Worm (Caenorhabditis elegans) whole organism, late embryonic: ENCODE measurements around the gene F53B3.5.
"Not testable (repeated sequence)": the region's sequence is repeated elsewhere in the genome, so short reads cannot be mapped to it uniquely, and the experiment has no call there.

ENCODE experiments used
- C08G9.2 ChIP-seq: sonication (generic microtip); optimal IDR thresholded peaks from 2 replicates; lab custom pipeline; 2016; ENCODE audit warnings: mild to moderate bottlenecking, missing genetic modification characterization, moderate library complexity, missing compliant biosample characterization
- C38D4.7 ChIP-seq: fragments of 200-800 bp; sonication (Bioruptor generic); optimal IDR thresholded peaks from 2 replicates; lab custom pipeline; 2018; ENCODE audit warnings: mild to moderate bottlenecking, missing genetic modification characterization, moderate library complexity, missing compliant biosample characterization
- F13H6.1 ChIP-seq: sonication (generic microtip); optimal IDR thresholded peaks from 2 replicates; lab custom pipeline; 2016; ENCODE audit warnings: missing genetic modification characterization, missing compliant biosample characterization
- K02D7.2 ChIP-seq: sonication (generic microtip); optimal IDR thresholded peaks from 2 replicates; lab custom pipeline; 2017; ENCODE audit warnings: mild to moderate bottlenecking, missing genetic modification characterization, missing compliant biosample characterization
- K09A11.1 ChIP-seq: sonication (generic microtip); optimal IDR thresholded peaks from 2 replicates; lab custom pipeline; 2017; ENCODE audit warnings: antibody characterized with exemption, mild to moderate bottlenecking, missing genetic modification characterization, missing compliant biosample characterization; ENCODE audit not compliant: insufficient read depth
- ama-1 ChIP-seq: fragments of 150-350 bp; optimal IDR thresholded peaks from 2 replicates; lab custom pipeline; 2014
- ceh-30 ChIP-seq: fragments of 150-350 bp; optimal IDR thresholded peaks from 2 replicates; lab custom pipeline; 2014; ENCODE audit warnings: missing biosample characterization, missing genetic modification characterization
- ceh-34 ChIP-seq: sonication (generic microtip); optimal IDR thresholded peaks from 2 replicates; lab custom pipeline; 2016; ENCODE audit warnings: mild to moderate bottlenecking, missing genetic modification characterization, missing compliant biosample characterization
- ceh-9 ChIP-seq: sonication (generic microtip); optimal IDR thresholded peaks from 2 replicates; lab custom pipeline; 2016; ENCODE audit warnings: mild to moderate bottlenecking, missing genetic modification characterization, inconsistent platforms, missing compliant biosample characterization
- dve-1 ChIP-seq: sonication (generic microtip); optimal IDR thresholded peaks from 2 replicates; lab custom pipeline; 2017; ENCODE audit warnings: antibody characterized with exemption, mild to moderate bottlenecking, missing genetic modification characterization, missing compliant biosample characterization
- elt-2 ChIP-seq: sonication (generic microtip); optimal IDR thresholded peaks from 2 replicates; lab custom pipeline; 2016; ENCODE audit warnings: missing genetic modification reagents, missing genetic modification characterization, missing compliant biosample characterization
- ets-4 ChIP-seq: sonication (generic microtip); optimal IDR thresholded peaks from 2 replicates; lab custom pipeline; 2016; ENCODE audit warnings: missing genetic modification characterization, missing compliant biosample characterization
- fax-1 ChIP-seq: sonication (generic microtip); optimal IDR thresholded peaks from 2 replicates; lab custom pipeline; 2016; ENCODE audit warnings: missing genotype, missing genetic modification characterization, missing compliant biosample characterization
- fkh-6 ChIP-seq: sonication (generic microtip); optimal IDR thresholded peaks from 2 replicates; lab custom pipeline; 2016; ENCODE audit warnings: missing genetic modification characterization, missing compliant biosample characterization
- gmeb-2 ChIP-seq: sonication (generic microtip); optimal IDR thresholded peaks from 2 replicates; lab custom pipeline; 2016; ENCODE audit warnings: missing genetic modification characterization, inconsistent platforms, missing compliant biosample characterization
- hlh-15 ChIP-seq: sonication (generic microtip); optimal IDR thresholded peaks from 2 replicates; lab custom pipeline; 2016; ENCODE audit warnings: missing genetic modification characterization, missing compliant biosample characterization
- hlh-8 ChIP-seq: sonication (generic microtip); optimal IDR thresholded peaks from 2 replicates; lab custom pipeline; 2016; ENCODE audit warnings: missing genotype, missing genetic modification characterization, missing compliant biosample characterization
- lim-6 ChIP-seq: sonication (generic microtip); optimal IDR thresholded peaks from 2 replicates; lab custom pipeline; 2016; ENCODE audit warnings: missing genetic modification characterization, missing compliant biosample characterization
- mec-3 ChIP-seq: sonication (generic microtip); optimal IDR thresholded peaks from 2 replicates; lab custom pipeline; 2016; ENCODE audit warnings: borderline replicate concordance, missing genetic modification characterization, missing compliant biosample characterization
- nhr-232 ChIP-seq: sonication (generic microtip); optimal IDR thresholded peaks from 2 replicates; lab custom pipeline; 2016; ENCODE audit warnings: missing genetic modification characterization, missing compliant biosample characterization
- npax-4 ChIP-seq: sonication (generic microtip); optimal IDR thresholded peaks from 2 replicates; lab custom pipeline; 2016; ENCODE audit warnings: missing genetic modification characterization, missing compliant biosample characterization
- pag-3 ChIP-seq: sonication (generic microtip); optimal IDR thresholded peaks from 2 replicates; lab custom pipeline; 2016; ENCODE audit warnings: missing compliant biosample characterization, missing genetic modification characterization, borderline replicate concordance
- pax-1 ChIP-seq: fragments of 150-350 bp; optimal IDR thresholded peaks from 2 replicates; lab custom pipeline; 2014; ENCODE audit warnings: missing biosample characterization, missing genetic modification characterization
- pqm-1 ChIP-seq: sonication (generic microtip); optimal IDR thresholded peaks from 2 replicates; lab custom pipeline; 2016; ENCODE audit warnings: missing genetic modification characterization, missing compliant biosample characterization
- pros-1 ChIP-seq: fragments of 150-350 bp; optimal IDR thresholded peaks from 2 replicates; lab custom pipeline; 2014; ENCODE audit warnings: missing biosample characterization, missing genetic modification reagents, missing genetic modification characterization
- rnt-1 ChIP-seq: sonication (generic microtip); optimal IDR thresholded peaks from 2 replicates; lab custom pipeline; 2016; ENCODE audit warnings: missing genetic modification characterization, missing compliant biosample characterization
- sox-4 ChIP-seq: sonication (generic microtip); optimal IDR thresholded peaks from 2 replicates; lab custom pipeline; 2017; ENCODE audit warnings: mild to moderate bottlenecking, missing genetic modification characterization, inconsistent platforms, missing compliant biosample characterization
- tbx-7 ChIP-seq: sonication (generic microtip); optimal IDR thresholded peaks from 2 replicates; lab custom pipeline; 2016; ENCODE audit warnings: missing genotype, missing genetic modification characterization, missing compliant biosample characterization
- unc-86 ChIP-seq: sonication (generic microtip); optimal IDR thresholded peaks from 2 replicates; lab custom pipeline; 2016; ENCODE audit warnings: missing genetic modification characterization, missing compliant biosample characterization
- ztf-16 ChIP-seq: sonication (generic microtip); optimal IDR thresholded peaks from 2 replicates; lab custom pipeline; 2017; ENCODE audit warnings: missing genetic modification characterization, missing compliant biosample characterization

Gene F53B3.5

ce11 chrX:2894273-2894672, 14.9 kb upstream of the F53B3.5 start, which contains the start of gene B0410.1:
Gene B0410.1 (plus strand): TSS chrX:2894573.
- not testable (repeated sequence) for TF ChIP-seq lim-6 (tag; lab: Kevin White, UChicago); fkh-6 (tag; lab: Kevin White, UChicago); C08G9.2
- TF ChIP-seq, all 69 proteins: peak for 0; not testable (repeated sequence) for 69

DNA sequence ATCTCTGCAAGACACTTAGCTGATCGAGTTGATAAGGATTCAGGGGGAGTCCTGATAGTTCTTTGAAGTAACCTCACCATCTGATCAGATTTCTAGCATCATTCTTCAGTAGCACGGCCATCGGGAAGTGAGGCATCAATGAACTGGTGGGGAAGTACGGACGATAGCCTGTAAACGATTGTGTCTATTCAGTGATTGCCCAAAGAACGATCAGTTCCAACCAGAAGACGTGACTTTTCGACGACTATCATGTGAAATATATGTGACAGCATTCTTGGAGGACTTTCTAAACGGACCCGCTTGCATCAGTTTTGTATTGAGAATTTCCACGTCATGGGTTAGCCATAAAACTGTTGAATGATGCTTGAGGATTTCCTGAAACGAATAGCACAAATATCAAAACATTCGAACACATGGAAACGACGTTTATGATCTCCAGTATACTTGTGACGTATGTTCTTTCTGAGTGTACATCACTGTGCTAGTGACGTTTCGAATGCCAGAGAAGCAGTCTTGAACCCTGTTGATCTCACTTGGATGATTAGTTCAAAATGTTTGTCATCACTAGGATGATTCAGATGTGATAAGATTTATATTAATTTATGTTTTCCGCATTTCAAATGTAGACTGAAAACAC, 13.8 kb upstream of the F53B3.5 start:
- TF ChIP-seq ets-4 (tag; lab: Kevin White, UChicago) (no peak), K02D7.2 (tag; lab: Kevin White, UChicago) (no peak), K09A11.1 (tag; lab: Kevin White, UChicago) (no peak), tbx-7 (tag; lab: Kevin White, UChicago) (no peak), hlh-15 (tag; lab: Kevin White, UChicago) (no peak)

DNA sequence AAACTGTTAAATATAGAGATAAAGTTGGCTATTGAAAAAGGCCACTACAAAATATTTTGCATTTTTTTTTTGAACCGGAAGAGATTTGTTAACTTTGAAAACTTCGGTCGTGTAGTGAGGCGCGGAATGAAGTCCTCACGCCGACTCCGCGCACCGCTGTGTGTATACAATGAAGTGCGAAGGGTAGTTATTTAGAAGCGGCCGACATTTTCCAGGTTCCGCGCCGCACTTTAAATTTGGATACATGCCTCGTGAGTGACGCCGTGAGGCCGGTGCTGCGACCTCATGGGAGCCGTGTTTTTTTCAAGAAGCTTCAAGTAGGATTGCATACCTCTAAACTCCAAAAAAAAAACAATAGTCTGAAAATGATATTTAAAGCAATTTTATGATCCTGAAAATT, 12.5 kb upstream of the F53B3.5 start:
- TF ChIP-seq ama-1 = no peak
- no peak for TF ChIP-seq nhr-232 (tag; lab: Kevin White, UChicago)
- TF ChIP-seq npax-4 = no peak
- no peak for TF ChIP-seq lim-6 (tag; lab: Kevin White, UChicago)
- no peak for TF ChIP-seq sox-4 (tag; lab: Kevin White, UChicago)
- no peak for TF ChIP-seq dve-1 (tag; lab: Kevin White, UChicago)
- TF ChIP-seq hlh-8 (tag; lab: Kevin White, UChicago) = no peak

ce11 chrX:2891141-2891739, 11.9 kb upstream of the F53B3.5 start, which contains the start of gene B0410.3:
Gene B0410.3 (minus strand): TSS chrX:2891491.
- TF ChIP-seq ceh-9 (tag; lab: Kevin White, UChicago) = no peak
- TF ChIP-seq rnt-1 (tag; lab: Kevin White, UChicago) = peak; percentile 18

DNA sequence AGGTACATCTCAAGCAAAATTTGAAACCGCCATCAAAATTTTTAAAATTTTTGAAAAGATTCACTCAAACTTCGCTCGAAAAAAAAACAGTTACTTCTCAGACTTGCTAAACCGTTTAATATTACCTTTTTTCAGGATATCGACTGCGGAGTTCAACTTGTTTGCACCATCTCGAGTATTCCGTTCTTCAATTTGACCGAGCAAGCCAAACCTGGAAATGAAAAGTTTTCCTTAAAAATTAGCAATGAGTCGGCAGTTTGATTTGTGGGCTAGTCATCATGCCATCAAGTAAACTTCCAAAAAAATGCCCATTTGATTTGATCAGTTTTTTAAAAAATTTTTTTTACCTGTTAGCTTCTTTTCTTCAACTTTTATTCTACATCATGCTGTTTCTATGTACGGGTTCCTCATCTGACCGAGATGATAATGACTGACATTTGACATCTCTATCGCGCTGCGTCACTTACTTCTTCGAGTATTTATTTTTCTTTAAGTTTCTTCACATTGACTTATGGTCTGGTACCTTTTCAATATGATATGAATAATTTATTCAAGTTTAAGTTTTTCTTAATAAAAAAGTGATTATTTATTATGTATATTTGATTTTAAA, 10.8 kb upstream of the F53B3.5 start:
- no peak for TF ChIP-seq fax-1 (tag; lab: Kevin White, UChicago)
- TF ChIP-seq tbx-7 (tag; lab: Kevin White, UChicago) = no peak
- no peak for TF ChIP-seq C38D4.7 (GFP tag; lab: Kevin White, UChicago)
- TF ChIP-seq elt-2 (tag; lab: Kevin White, UChicago) = no peak
- no peak for TF ChIP-seq npax-4
- TF ChIP-seq ceh-30 (tag; lab: Kevin White, UChicago) = no peak
- TF ChIP-seq mec-3 = no peak
- no peak for TF ChIP-seq pax-1 (tag; lab: Kevin White, UChicago)
- no peak for TF ChIP-seq pros-1 (tag; lab: Kevin White, UChicago)
- TF ChIP-seq pqm-1 (tag; lab: Kevin White, UChicago) = no peak
- TF ChIP-seq ztf-16 = no peak
- TF ChIP-seq sox-4 (tag; lab: Kevin White, UChicago) = no peak
- no peak for TF ChIP-seq pag-3 (tag; lab: Kevin White, UChicago)
- no peak for TF ChIP-seq ceh-34 (tag; lab: Kevin White, UChicago)
- no peak for TF ChIP-seq gmeb-2 (tag; lab: Kevin White, UChicago)
- no peak for TF ChIP-seq unc-86 (tag; lab: Kevin White, UChicago)
- no peak for TF ChIP-seq F13H6.1 (tag; lab: Kevin White, UChicago)
